Worm (Caenorhabditis elegans) whole organism, midembryonic: ENCODE data around the gene rap-1.

Experiments used
- klf-2 ChIP-seq: fragments of 200-800 bp; sonication (Bioruptor generic); conservative IDR thresholded peaks from 2 replicates; pipeline ENCODE4 v1.3.6; 2022; ENCODE audit warnings: missing genetic modification reagents, missing genetic modification characterization, missing compliant biosample characterization
- med-1 ChIP-seq: sonication (generic microtip); optimal IDR thresholded peaks from 2 replicates; lab custom pipeline; 2017; ENCODE audit warnings: missing genetic modification characterization, mild to moderate bottlenecking, missing compliant biosample characterization, antibody characterized with exemption, missing genetic modification reagents; ENCODE audit not compliant: insufficient read depth
- tab-1 ChIP-seq: fragments of 200-800 bp; sonication (Bioruptor generic); IDR thresholded peaks from 2 replicates; pipeline ENCODE4 v1.3.6; 2022; ENCODE audit warnings: missing genetic modification characterization, missing compliant biosample characterization

ce11 chrIV:8949078-8950039 lies 30.7 kb upstream of the rap-1 start:
- no peak for TF ChIP-seq tab-1 (GFP tag; lab: Robert Waterston, UW)
- no peak for TF ChIP-seq klf-2 (GFP tag; lab: Robert Waterston, UW)
- no peak for TF ChIP-seq med-1 (GFP tag; lab: Kevin White, UChicago)
